Worm (Caenorhabditis elegans) whole organism, young adult: Measurements from ENCODE around the gene let-2.

Experiments used
- B0019.2 ChIP-seq: fragments of 200-800 bp; sonication (Bioruptor generic); conservative IDR thresholded peaks from 2 replicates; pipeline ENCODE4 v1.3.6; 2022; ENCODE audit warnings: missing genetic modification reagents, missing genetic modification characterization, missing compliant biosample characterization
- D2030.7 ChIP-seq: fragments of 200-800 bp; sonication (Bioruptor generic); IDR thresholded peaks from 2 replicates; pipeline ENCODE4 v1.3.6; 2022; ENCODE audit warnings: missing genetic modification reagents, missing genetic modification characterization, missing compliant biosample characterization
- F55B11.4 ChIP-seq: sonication (generic microtip); optimal IDR thresholded peaks from 2 replicates; lab custom pipeline; 2016; ENCODE audit warnings: missing compliant biosample characterization, missing genetic modification characterization, borderline replicate concordance; ENCODE audit not compliant: insufficient read depth
- K12H6.12 ChIP-seq: fragments of 200-800 bp; sonication (Bioruptor generic); optimal IDR thresholded peaks from 2 replicates; lab custom pipeline; 2018; ENCODE audit warnings: mild to moderate bottlenecking, missing genetic modification characterization, missing compliant biosample characterization
- T26A5.8 ChIP-seq: sonication (generic microtip); optimal IDR thresholded peaks from 2 replicates; lab custom pipeline; 2016; ENCODE audit warnings: missing genetic modification characterization, missing compliant biosample characterization
- Y95B8A.8 ChIP-seq: fragments of 200-800 bp; sonication (Bioruptor generic); IDR thresholded peaks from 2 replicates; pipeline ENCODE4 v1.3.6; 2022; ENCODE audit warnings: missing genetic modification reagents, missing genetic modification characterization, missing compliant biosample characterization
- aptf-2 ChIP-seq: fragments of 200-800 bp; sonication (Bioruptor generic); conservative IDR thresholded peaks from 2 replicates; pipeline ENCODE4 v1.3.6; 2022; ENCODE audit warnings: missing genetic modification reagents, missing genetic modification characterization, missing compliant biosample characterization
- atf-7 ChIP-seq: sonication (generic microtip); optimal IDR thresholded peaks from 2 replicates; lab custom pipeline; 2017; ENCODE audit warnings: mild to moderate bottlenecking, missing genetic modification characterization, missing compliant biosample characterization
- athp-1 ChIP-seq: sonication (generic microtip); optimal IDR thresholded peaks from 2 replicates; lab custom pipeline; 2017; ENCODE audit warnings: mild to moderate bottlenecking, missing genetic modification characterization, missing compliant biosample characterization
- ccch-3 ChIP-seq: fragments of 200-800 bp; sonication (Bioruptor generic); optimal IDR thresholded peaks from 2 replicates; lab custom pipeline; 2018; ENCODE audit warnings: mild to moderate bottlenecking, missing genetic modification characterization, missing compliant biosample characterization
- cebp-2 ChIP-seq: fragments of 200-800 bp; sonication (Bioruptor generic); IDR thresholded peaks from 2 replicates; pipeline ENCODE4 v1.3.6; 2022; ENCODE audit warnings: missing genetic modification characterization, missing compliant biosample characterization
- ceh-100 ChIP-seq: fragments of 200-800 bp; sonication (Bioruptor generic); IDR thresholded peaks from 2 replicates; pipeline ENCODE4 v1.3.6; 2022; ENCODE audit warnings: missing genetic modification reagents, missing genetic modification characterization, missing compliant biosample characterization
- ceh-27 ChIP-seq: fragments of 200-800 bp; sonication (Bioruptor generic); optimal IDR thresholded peaks from 2 replicates; lab custom pipeline; 2018; ENCODE audit warnings: mild to moderate bottlenecking, missing genetic modification characterization, moderate library complexity, missing compliant biosample characterization
- ceh-79 ChIP-seq: sonication (generic microtip); optimal IDR thresholded peaks from 2 replicates; lab custom pipeline; 2017; ENCODE audit warnings: mild to moderate bottlenecking, missing genetic modification characterization, missing compliant biosample characterization
- ceh-91 ChIP-seq: fragments of 200-800 bp; sonication (Bioruptor generic); IDR thresholded peaks from 2 replicates; pipeline ENCODE4 v1.3.6; 2022; ENCODE audit warnings: missing genetic modification reagents, missing genetic modification characterization, missing compliant biosample characterization
- chd-7 ChIP-seq: sonication (generic microtip); optimal IDR thresholded peaks from 2 replicates; lab custom pipeline; 2016; ENCODE audit warnings: mild to moderate bottlenecking, missing genetic modification characterization, moderate library complexity, missing compliant biosample characterization
- dpl-1 ChIP-seq: fragments of 150-350 bp; optimal IDR thresholded peaks from 2 replicates; lab custom pipeline; 2014; ENCODE audit warnings: missing biosample characterization, missing genetic modification reagents, missing genetic modification characterization
- egl-18 ChIP-seq: fragments of 200-800 bp; sonication (Bioruptor generic); IDR thresholded peaks from 2 replicates; pipeline ENCODE4 v1.3.6; 2022; ENCODE audit warnings: missing genetic modification reagents, missing genetic modification characterization, missing compliant biosample characterization
- egl-44 ChIP-seq: fragments of 200-800 bp; sonication (Bioruptor generic); IDR thresholded peaks from 2 replicates; pipeline ENCODE4 v1.3.6; 2022; ENCODE audit warnings: missing genetic modification reagents, missing genetic modification characterization, missing compliant biosample characterization
- fkh-3 ChIP-seq: sonication (generic microtip); optimal IDR thresholded peaks from 2 replicates; lab custom pipeline; 2016; ENCODE audit warnings: mild to moderate bottlenecking, missing genetic modification characterization, missing compliant biosample characterization
- gei-17 ChIP-seq: fragments of 200-800 bp; sonication (Bioruptor generic); optimal IDR thresholded peaks from 2 replicates; lab custom pipeline; 2018; ENCODE audit warnings: mild to moderate bottlenecking, missing genetic modification characterization, missing compliant biosample characterization
- hlh-12 ChIP-seq: sonication (generic microtip); optimal IDR thresholded peaks from 2 replicates; lab custom pipeline; 2016; ENCODE audit warnings: missing genetic modification characterization, missing compliant biosample characterization
- hmg-1.2 ChIP-seq: fragments of 200-800 bp; sonication (Bioruptor generic); IDR thresholded peaks from 2 replicates; pipeline ENCODE4 v1.3.6; 2022; ENCODE audit warnings: missing genetic modification reagents, missing genetic modification characterization, missing compliant biosample characterization
- hmg-20 ChIP-seq: fragments of 200-800 bp; sonication (Bioruptor generic); IDR thresholded peaks from 2 replicates; pipeline ENCODE4 v1.3.6; 2022; ENCODE audit warnings: missing genetic modification reagents, missing genetic modification characterization, missing compliant biosample characterization
- hsf-1 ChIP-seq: fragments of 200-800 bp; sonication (Bioruptor generic); IDR thresholded peaks from 2 replicates; pipeline ENCODE4 v1.3.6; 2022; ENCODE audit warnings: missing genetic modification reagents, missing genetic modification characterization, missing compliant biosample characterization
- lag-1 ChIP-seq: fragments of 200-800 bp; sonication (Bioruptor generic); IDR thresholded peaks from 2 replicates; pipeline ENCODE4 v1.3.6; 2022; ENCODE audit warnings: missing genetic modification reagents, missing genetic modification characterization, missing compliant biosample characterization
- lin-54 ChIP-seq: fragments of 200-800 bp; sonication (Bioruptor generic); optimal IDR thresholded peaks from 2 replicates; lab custom pipeline; 2018; ENCODE audit warnings: mild to moderate bottlenecking, missing genetic modification characterization, missing compliant biosample characterization
- lsy-27 ChIP-seq: sonication (generic microtip); optimal IDR thresholded peaks from 2 replicates; lab custom pipeline; 2017; ENCODE audit warnings: missing genetic modification characterization, mild to moderate bottlenecking, missing compliant biosample characterization, antibody characterized with exemption, missing genotype, borderline replicate concordance; ENCODE audit not compliant: insufficient read depth
- madf-10 ChIP-seq: sonication (generic microtip); optimal IDR thresholded peaks from 2 replicates; lab custom pipeline; 2016; ENCODE audit warnings: mild to moderate bottlenecking, missing genetic modification characterization, missing compliant biosample characterization
- madf-3 ChIP-seq: fragments of 200-800 bp; sonication (Bioruptor generic); IDR thresholded peaks from 2 replicates; pipeline ENCODE4 v1.3.6; 2022; ENCODE audit warnings: missing genetic modification reagents, missing genetic modification characterization, missing compliant biosample characterization
- mcd-1 ChIP-seq: fragments of 200-800 bp; sonication (Bioruptor generic); IDR thresholded peaks from 2 replicates; pipeline ENCODE4 v1.3.6; 2022; ENCODE audit warnings: missing genetic modification reagents, missing genetic modification characterization, missing compliant biosample characterization
- nfya-2 ChIP-seq: fragments of 200-800 bp; sonication (Bioruptor generic); IDR thresholded peaks from 2 replicates; pipeline ENCODE4 v1.3.6; 2022; ENCODE audit warnings: missing genetic modification reagents, missing genetic modification characterization, missing compliant biosample characterization
- nfyb-1 ChIP-seq: fragments of 200-800 bp; sonication (Bioruptor generic); IDR thresholded peaks from 2 replicates; pipeline ENCODE4 v1.3.6; 2022; ENCODE audit warnings: missing genetic modification reagents, missing genetic modification characterization, missing compliant biosample characterization
- nhr-27 ChIP-seq: fragments of 200-800 bp; sonication (Bioruptor generic); optimal IDR thresholded peaks from 2 replicates; lab custom pipeline; 2018; ENCODE audit warnings: mild to moderate bottlenecking, missing genetic modification characterization, moderate library complexity, missing compliant biosample characterization
- nhr-80 ChIP-seq: sonication (generic microtip); optimal IDR thresholded peaks from 2 replicates; lab custom pipeline; 2016; ENCODE audit warnings: missing genetic modification characterization, missing compliant biosample characterization
- rpc-1 ChIP-seq, 2 experiments: fragments of 150-350 bp in 1 of 2; sonication (generic microtip) in 1 of 2; optimal IDR thresholded peaks; 2 replicates each; lab custom pipeline; 2014 to 2018; ENCODE audit warnings: missing biosample characterization in 1 of 2, missing genetic modification characterization in 1 of 2, missing genetic modification reagents in 1 of 2, missing genotype in 1 of 2
- snpc-3.4 ChIP-seq: sonication (generic microtip); optimal IDR thresholded peaks from 2 replicates; lab custom pipeline; 2017; ENCODE audit warnings: missing genetic modification characterization, mild to moderate bottlenecking, missing compliant biosample characterization, antibody characterized with exemption, moderate library complexity, missing genotype, missing genetic modification reagents
- tbx-9 ChIP-seq: sonication (generic microtip); optimal IDR thresholded peaks from 2 replicates; lab custom pipeline; 2016; ENCODE audit warnings: borderline replicate concordance, missing genetic modification characterization, inconsistent platforms, missing compliant biosample characterization
- zfh-2 ChIP-seq: fragments of 200-800 bp; sonication (Bioruptor generic); conservative IDR thresholded peaks from 2 replicates; pipeline ENCODE4 v1.3.6; 2022; ENCODE audit warnings: missing genetic modification reagents, missing genetic modification characterization, missing compliant biosample characterization
- ztf-22 ChIP-seq: fragments of 200-800 bp; sonication (Bioruptor generic); optimal IDR thresholded peaks from 2 replicates; lab custom pipeline; 2018; ENCODE audit warnings: mild to moderate bottlenecking, missing genetic modification characterization, moderate library complexity, missing compliant biosample characterization
- ztf-3 ChIP-seq: fragments of 200-800 bp; sonication (Bioruptor generic); optimal IDR thresholded peaks from 2 replicates; lab custom pipeline; 2018; ENCODE audit warnings: mild to moderate bottlenecking, missing genetic modification characterization, missing compliant biosample characterization

let-2 gene

ce11 chrX:16377903-16378302 is 11.2 kb downstream of the let-2 start (continued):
- no peak for TF ChIP-seq lag-1
- no peak for TF ChIP-seq dpl-1
- TF ChIP-seq ceh-27 (GFP tag; lab: Kevin White, UChicago), result no peak
- no peak for TF ChIP-seq egl-18 (GFP tag; lab: Robert Waterston, UW)
- TF ChIP-seq ceh-100 (GFP tag; lab: Robert Waterston, UW), result peak; percentile 33; the same call in 1 of the 2 replicates
- TF ChIP-seq ztf-22, result peak; percentile 36
- no peak for TF ChIP-seq nfya-2 (GFP tag; lab: Robert Waterston, UW)
- no peak for TF ChIP-seq K12H6.12 (tag; lab: Kevin White, UChicago)

- TF ChIP-seq lsy-27 (tag; lab: Kevin White, UChicago) (no peak), nhr-80 (tag; lab: Kevin White, UChicago) (peak; percentile 49), hlh-12 (tag; lab: Kevin White, UChicago) (no peak), snpc-3.4 (no peak), T26A5.8 (tag; lab: Kevin White, UChicago) (no peak), mcd-1 (GFP tag; lab: Robert Waterston, UW) (0 out of 2 replicates have a peak, but pooled peaks have one; percentile 20), nhr-27 (tag; lab: Kevin White, UChicago) (no peak)
- TF ChIP-seq, all 124 proteins: peak for 2
These were observed 13.1 kb downstream of the let-2 start, which contains the start of gene sur-7 for ce11 chrX:16375807-16376638. Gene sur-7, plus strand, starts transcription at chrX:16376588.

DNA sequence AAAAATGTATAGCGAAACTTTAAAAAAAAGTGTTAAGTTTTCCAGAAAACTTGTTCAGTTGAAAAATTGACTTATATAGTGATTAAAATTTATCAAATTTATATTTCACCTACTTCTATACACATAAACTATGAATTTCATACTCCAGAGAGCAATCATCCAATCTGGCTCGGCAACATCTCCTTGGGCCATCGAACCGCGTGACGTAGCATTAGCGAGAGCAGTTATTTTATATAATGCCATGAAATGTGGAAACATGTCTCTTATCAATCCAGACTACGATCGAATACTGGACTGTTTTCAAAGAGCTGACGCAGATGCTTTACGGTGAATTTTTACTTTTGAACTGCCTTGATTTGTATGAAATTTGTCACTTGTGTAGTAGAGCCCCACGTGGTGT is 19.7 kb downstream of the let-2 start:
- no peak for TF ChIP-seq tbx-9
- TF ChIP-seq nfya-2 (GFP tag; lab: Robert Waterston, UW), result no peak
- TF ChIP-seq rpc-1 (optimal IDR thresholded peaks at IDR 0.05; lab: Kevin White, UChicago), result no peak
- TF ChIP-seq rpc-1 (tag; optimal IDR thresholded peaks at IDR 0.05; lab: Kevin White, UChicago), result no peak
- no peak for TF ChIP-seq hmg-20 (GFP tag; lab: Robert Waterston, UW)
- TF ChIP-seq lin-54 (GFP tag; lab: Kevin White, UChicago), result no peak

ce11 chrX:16368969-16369368 is 20.2 kb downstream of the let-2 start:
- TF ChIP-seq cebp-2 (GFP tag; lab: Robert Waterston, UW) (no peak), hmg-1.2 (GFP tag; lab: Robert Waterston, UW) (no peak), chd-7 (no peak), egl-44 (GFP tag; lab: Robert Waterston, UW) (no peak), ztf-3 (no peak), hsf-1 (GFP tag; lab: Robert Waterston, UW) (no peak), nhr-27 (tag; lab: Kevin White, UChicago) (no peak), atf-7 (tag; lab: Kevin White, UChicago) (no peak), fkh-3 (no peak), madf-10 (tag; lab: Kevin White, UChicago) (no peak), ceh-91 (GFP tag; lab: Robert Waterston, UW) (no peak), B0019.2 (GFP tag; lab: Robert Waterston, UW) (no peak), ceh-79 (tag; lab: Kevin White, UChicago) (no peak)

- TF ChIP-seq hsf-1 (GFP tag; lab: Robert Waterston, UW) (no peak), gei-17 (GFP tag; lab: Kevin White, UChicago) (no peak), D2030.7 (no peak), tbx-9 (no peak), athp-1 (tag; lab: Kevin White, UChicago) (no peak), ccch-3 (no peak), F55B11.4 (no peak), madf-3 (GFP tag; lab: Robert Waterston, UW) (no peak), nfyb-1 (GFP tag; lab: Robert Waterston, UW) (no peak), zfh-2 (GFP tag; lab: Robert Waterston, UW) (no peak), aptf-2 (GFP tag; lab: Robert Waterston, UW) (no peak), Y95B8A.8 (GFP tag; lab: Robert Waterston, UW) (no peak)
These were observed 22.1 kb downstream of the let-2 start, which contains the start of gene ace-1 for ce11 chrX:16366993-16367392. Gene ace-1, plus strand, starts transcription at chrX:16367293.
